Worm (Caenorhabditis elegans): ENCODE data around the gene C50F7.5.

- TF ChIP-seq unc-62 (GFP tag; optimal IDR thresholded peaks at IDR 0.05) (no peak), aly-2 (tag; optimal IDR thresholded peaks at IDR 0.05) (no peak)
Measured at ce11 chrIV:7717916-7718315, 8.6 kb upstream of the C50F7.5 start, which contains the start of gene F33D4.6.
